Fruit fly (Drosophila melanogaster) whole organism: Measurements from ENCODE around the gene flip.

ENCODE experiments used
- CG8478 ChIP-seq: fragments of >200 bp; optimal IDR thresholded peaks from 2 replicates; lab custom pipeline; 2018; ENCODE audit warnings: inconsistent platforms
- Dll ChIP-seq: fragments of >200 bp; optimal IDR thresholded peaks from 2 replicates; lab custom pipeline; 2017
- EcR ChIP-seq, 2 experiments: fragments of >200 bp; optimal IDR thresholded peaks; 2 replicates each; lab custom pipeline; 2017; ENCODE audit warnings: missing biosample characterization in 2 of 2, missing genetic modification characterization in 2 of 2, missing genetic modification reagents in 2 of 2
- pan ChIP-seq: fragments of >200 bp; optimal IDR thresholded peaks from 2 replicates; lab custom pipeline; 2017
- psq ChIP-seq: fragments of >200 bp; optimal IDR thresholded peaks from 2 replicates; lab custom pipeline; 2017
- usp ChIP-seq: fragments of >200 bp; optimal IDR thresholded peaks from 2 replicates; lab custom pipeline; 2017; ENCODE audit warnings: missing biosample characterization, missing genetic modification characterization, mixed read lengths

flip gene

dm6 chr3R:4277828-4278227 lies at the start of gene flip:
Gene flip (minus strand): TSS chr3R:4277928.
- TF ChIP-seq psq (lab: Kevin White, UChicago) (no peak), pan (lab: Kevin White, UChicago) (no peak), EcR (GFP tag; optimal IDR thresholded peaks at IDR 0.05; lab: Kevin White, UChicago) (no peak), Dll (lab: Kevin White, UChicago) (no peak), CG8478 (lab: Kevin White, UChicago) (no peak)

dm6 chr3R:4319507-4320138 lies 41.9 kb upstream of the flip start, which contains the start of gene CG9795:
Gene CG9795 (plus strand): TSS chr3R:4319683.
- no peak for TF ChIP-seq pan (lab: Kevin White, UChicago)
- TF ChIP-seq CG8478 (lab: Kevin White, UChicago) = no peak
- no peak for TF ChIP-seq Dll (lab: Kevin White, UChicago)

dm6 chr3R:4318999-4319398 lies 41.3 kb upstream of the flip start, which contains the start of gene Syt14:
Gene Syt14 (minus strand): TSS chr3R:4319069.
- TF ChIP-seq Dll (lab: Kevin White, UChicago) = no peak
- TF ChIP-seq EcR (GFP tag; optimal IDR thresholded peaks at IDR 0.05; lab: Kevin White, UChicago) = no peak
- TF ChIP-seq CG8478 (lab: Kevin White, UChicago) = no peak
- no peak for TF ChIP-seq pan (lab: Kevin White, UChicago)
- TF ChIP-seq psq (lab: Kevin White, UChicago) = no peak
- no peak for TF ChIP-seq usp

- TF ChIP-seq pan (lab: Kevin White, UChicago) (no peak), CG8478 (lab: Kevin White, UChicago) (no peak), psq (lab: Kevin White, UChicago) (no peak), EcR (GFP tag; optimal IDR thresholded peaks at IDR 0.05; lab: Kevin White, UChicago) (no peak), usp (no peak), Dll (lab: Kevin White, UChicago) (no peak)
Measured at dm6 chr3R:4318589-4318988, 40.9 kb upstream of the flip start.

- no peak for TF ChIP-seq CG8478 (lab: Kevin White, UChicago)
- no peak for TF ChIP-seq EcR (GFP tag; optimal IDR thresholded peaks at IDR 0.05; lab: Kevin White, UChicago)
- no peak for TF ChIP-seq Dll (lab: Kevin White, UChicago)
- TF ChIP-seq usp = no peak
- no peak for TF ChIP-seq psq (lab: Kevin White, UChicago)
- TF ChIP-seq pan (lab: Kevin White, UChicago) = no peak
Measured at dm6 chr3R:4311067-4311723, 33.5 kb upstream of the flip start, which contains the start of gene Suv3. Gene Suv3 (plus strand): TSS chr3R:4311555.

dm6 chr3R:4310683-4311066 lies 32.9 kb upstream of the flip start, which contains the start of gene Vps24:
Gene Vps24 (minus strand): TSS chr3R:4310947.
- TF ChIP-seq CG8478 (lab: Kevin White, UChicago) = no peak
- no peak for TF ChIP-seq usp
- TF ChIP-seq psq (lab: Kevin White, UChicago) = no peak
- TF ChIP-seq Dll (lab: Kevin White, UChicago) = no peak
- no peak for TF ChIP-seq EcR (GFP tag; optimal IDR thresholded peaks at IDR 0.05; lab: Kevin White, UChicago)
- TF ChIP-seq pan (lab: Kevin White, UChicago) = no peak

dm6 chr3R:4308708-4309107 lies 31.0 kb upstream of the flip start:
- no peak for TF ChIP-seq CG8478 (lab: Kevin White, UChicago)
- TF ChIP-seq EcR (GFP tag; optimal IDR thresholded peaks at IDR 0.05; lab: Kevin White, UChicago) = no peak
- TF ChIP-seq psq (lab: Kevin White, UChicago) = no peak
- TF ChIP-seq Dll (lab: Kevin White, UChicago) = no peak
- no peak for TF ChIP-seq pan (lab: Kevin White, UChicago)
- TF ChIP-seq usp = no peak

dm6 chr3R:4307664-4308416 lies 30.1 kb upstream of the flip start, which contains the start of gene MP1:
Gene MP1 (plus strand): TSS chr3R:4307908.
- TF ChIP-seq CG8478 (lab: Kevin White, UChicago) = no peak
- TF ChIP-seq psq (lab: Kevin White, UChicago) = no peak

dm6 chr3R:4301485-4301884 lies 23.8 kb upstream of the flip start:
- TF ChIP-seq psq (lab: Kevin White, UChicago) (no peak), Dll (lab: Kevin White, UChicago) (no peak), CG8478 (lab: Kevin White, UChicago) (no peak), pan (lab: Kevin White, UChicago) (no peak), usp (no peak), EcR (GFP tag; optimal IDR thresholded peaks at IDR 0.05; lab: Kevin White, UChicago) (no peak)

- no peak for TF ChIP-seq psq (lab: Kevin White, UChicago)
- TF ChIP-seq CG8478 (lab: Kevin White, UChicago) = no peak
- TF ChIP-seq pan (lab: Kevin White, UChicago) = no peak
- TF ChIP-seq Dll (lab: Kevin White, UChicago) = no peak
- TF ChIP-seq usp = no peak
- no peak for TF ChIP-seq EcR (GFP tag; optimal IDR thresholded peaks at IDR 0.05; lab: Kevin White, UChicago)
Measured at dm6 chr3R:4294689-4295088, 17.0 kb upstream of the flip start, which contains the start of gene Nepl11. Gene Nepl11 (minus strand): TSS chr3R:4294840.

dm6 chr3R:4292185-4292584 lies 14.5 kb upstream of the flip start:
- no peak for TF ChIP-seq psq (lab: Kevin White, UChicago)
